Worm (Caenorhabditis elegans): ENCODE results near the gene Y48G9A.11.

DNA sequence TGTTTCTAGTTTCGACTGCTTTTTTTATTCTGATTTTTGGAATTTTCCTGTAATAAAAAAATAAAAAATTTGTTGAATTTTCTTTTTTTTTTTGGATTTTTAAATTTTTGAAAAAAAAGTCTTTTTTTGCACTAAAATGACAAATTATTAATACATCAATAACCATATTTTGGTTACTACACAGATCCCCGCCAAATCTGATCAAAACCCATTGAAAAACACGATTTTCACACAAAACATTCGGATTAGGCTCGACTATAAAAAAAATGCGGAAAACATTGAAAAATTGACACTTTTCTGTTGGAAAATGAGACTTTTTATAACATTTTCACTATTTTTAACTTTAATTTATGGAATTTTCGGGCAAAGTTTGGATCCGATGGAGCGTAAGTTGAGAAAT is 6.4 kb downstream of the Y48G9A.11 start, which contains the start of gene Y48G9A.7:
- TF ChIP-seq mls-2 (tag; optimal IDR thresholded peaks at IDR 0.05) (no peak), elt-1 (tag; optimal IDR thresholded peaks at IDR 0.05; ENCODE audit: borderline replicate concordance, insufficient read depth) (no peak), cnd-1 (tag; optimal IDR thresholded peaks at IDR 0.05) (no peak), sptf-1 (tag; optimal IDR thresholded peaks at IDR 0.05) (no peak), snpc-4 (tag; optimal IDR thresholded peaks at IDR 0.05) (no peak), nhr-12 (tag; optimal IDR thresholded peaks at IDR 0.05) (no peak), mab-5 (tag; optimal IDR thresholded peaks at IDR 0.05) (no peak), ceh-43 (GFP tag; optimal IDR thresholded peaks at IDR 0.05) (no peak), lsy-2 (tag; optimal IDR thresholded peaks at IDR 0.05) (no peak), sem-2 (GFP tag; optimal IDR thresholded peaks at IDR 0.05) (no peak), unc-62 (GFP tag; optimal IDR thresholded peaks at IDR 0.05) (no peak), blmp-1 (tag; optimal IDR thresholded peaks at IDR 0.05) (no peak), ztf-11 (tag; optimal IDR thresholded peaks at IDR 0.05) (no peak), nhr-28 (tag; optimal IDR thresholded peaks at IDR 0.05) (no peak)

Data from whole organism, mixed stage, embryonic.